Fruit fly (Drosophila melanogaster) whole organism, prepupa: Measurements from ENCODE around the gene CG31897.
A peak's percentile ranks its signal among the peaks of the same experiment; 100 is the strongest.

Experiments used
- CG10669 ChIP-seq: fragments of 200-800 bp; sonication (Bioruptor generic); optimal IDR thresholded peaks from 3 replicates; lab custom pipeline; 2018; ENCODE audit warnings: missing biosample characterization, mild to moderate bottlenecking, missing genetic modification characterization, moderate library complexity
- CG11294 ChIP-seq: fragments of 200-800 bp; sonication (Bioruptor generic); IDR thresholded peaks from 2 replicates; pipeline ENCODE4 v1.3.6; 2022; ENCODE audit warnings: missing biosample characterization, missing genetic modification characterization
- CG11902 ChIP-seq: fragments of 200-800 bp; sonication (Bioruptor generic); optimal IDR thresholded peaks from 3 replicates; lab custom pipeline; 2016; ENCODE audit warnings: missing biosample characterization, missing genetic modification characterization
- CG15336 ChIP-seq: fragments of 200-800 bp; sonication (Bioruptor generic); IDR thresholded peaks from 2 replicates; pipeline ENCODE4 v1.3.6; 2022; ENCODE audit warnings: missing biosample characterization, missing genetic modification characterization
- CG16779 ChIP-seq: fragments of 200-800 bp; sonication (Bioruptor generic); optimal IDR thresholded peaks from 3 replicates; lab custom pipeline; 2017; ENCODE audit warnings: missing biosample characterization, mild to moderate bottlenecking, missing genetic modification characterization
- CG3032 ChIP-seq: fragments of 200-800 bp; optimal IDR thresholded peaks from 2 replicates; lab custom pipeline; 2019; ENCODE audit warnings: missing biosample characterization, mild to moderate bottlenecking, missing genetic modification characterization, moderate library complexity
- CG31627 ChIP-seq: fragments of 200-800 bp; sonication (Bioruptor generic); optimal IDR thresholded peaks from 3 replicates; lab custom pipeline; 2016; ENCODE audit warnings: missing biosample characterization, missing genetic modification characterization
- CG32006 ChIP-seq: fragments of 200-800 bp; sonication (Bioruptor generic); optimal IDR thresholded peaks from 3 replicates; lab custom pipeline; 2017; ENCODE audit warnings: missing biosample characterization, mild to moderate bottlenecking, missing genetic modification characterization
- CG34406 ChIP-seq: fragments of 200-800 bp; sonication (Bioruptor generic); optimal IDR thresholded peaks from 3 replicates; lab custom pipeline; 2016; ENCODE audit warnings: missing biosample characterization, missing genetic modification characterization
- CG4318 ChIP-seq: fragments of 200-800 bp; sonication (Bioruptor generic); optimal IDR thresholded peaks from 3 replicates; lab custom pipeline; 2017; ENCODE audit warnings: missing biosample characterization, mild to moderate bottlenecking, missing genetic modification characterization
- CG6163 ChIP-seq: fragments of 200-800 bp; sonication (Bioruptor generic); IDR thresholded peaks from 3 replicates; pipeline ENCODE4 v1.3.6; 2022; ENCODE audit warnings: missing biosample characterization, missing genetic modification characterization
- CG6276 ChIP-seq: fragments of 200-800 bp; sonication (Bioruptor generic); optimal IDR thresholded peaks from 2 replicates; lab custom pipeline; 2017; ENCODE audit warnings: missing biosample characterization, mild to moderate bottlenecking, missing genetic modification characterization
- CG6792 ChIP-seq: fragments of 200-800 bp; sonication (Bioruptor generic); optimal IDR thresholded peaks from 3 replicates; lab custom pipeline; 2016; ENCODE audit warnings: missing biosample characterization, missing genetic modification characterization
- CG6854 ChIP-seq: fragments of 200-800 bp; sonication (Bioruptor generic); optimal IDR thresholded peaks from 2 replicates; lab custom pipeline; 2017; ENCODE audit warnings: missing biosample characterization, mild to moderate bottlenecking, missing genetic modification characterization
- CG7368 ChIP-seq: fragments of 200-800 bp; sonication (Bioruptor generic); optimal IDR thresholded peaks from 3 replicates; lab custom pipeline; 2016; ENCODE audit warnings: missing biosample characterization, missing genetic modification characterization
- CG8119 ChIP-seq: fragments of 200-800 bp; sonication (Bioruptor generic); IDR thresholded peaks from 3 replicates; pipeline ENCODE4 v1.3.6; 2022; ENCODE audit warnings: missing biosample characterization, missing genetic modification characterization
- CG8632 ChIP-seq: fragments of 200-800 bp; sonication (Bioruptor generic); optimal IDR thresholded peaks from 3 replicates; lab custom pipeline; 2016; ENCODE audit warnings: missing biosample characterization, missing genetic modification characterization
- Eip75B ChIP-seq: fragments of 200-800 bp; sonication (Bioruptor generic); optimal IDR thresholded peaks from 3 replicates; lab custom pipeline; 2016; ENCODE audit warnings: missing biosample characterization, missing genetic modification characterization
- Eip78C ChIP-seq: fragments of 200-800 bp; sonication (Bioruptor generic); peaks from one replicate; lab custom pipeline; 2016; ENCODE audit warnings: missing biosample characterization, missing genetic modification characterization
- Ets21C ChIP-seq: fragments of 200-800 bp; sonication (Bioruptor generic); optimal IDR thresholded peaks from 3 replicates; lab custom pipeline; 2016; ENCODE audit warnings: missing biosample characterization, missing genetic modification characterization
- Hr38 ChIP-seq: sonication (Bioruptor generic); optimal IDR thresholded peaks from 2 replicates; lab custom pipeline; 2016; ENCODE audit warnings: missing biosample characterization, missing genetic modification characterization
- Hr39 ChIP-seq: fragments of 200-800 bp; sonication (Bioruptor generic); optimal IDR thresholded peaks from 2 replicates; lab custom pipeline; 2016; ENCODE audit warnings: missing biosample characterization, missing genetic modification characterization
- Hr4 ChIP-seq: fragments of 200-800 bp; sonication (Bioruptor generic); optimal IDR thresholded peaks from 3 replicates; lab custom pipeline; 2016; ENCODE audit warnings: missing biosample characterization, missing genetic modification characterization
- Lpt ChIP-seq: fragments of 200-800 bp; sonication (Bioruptor generic); optimal IDR thresholded peaks from 3 replicates; lab custom pipeline; 2016; ENCODE audit warnings: missing biosample characterization, missing genetic modification characterization
- OdsH ChIP-seq: fragments of 200-800 bp; sonication (Bioruptor generic); optimal IDR thresholded peaks from 3 replicates; lab custom pipeline; 2016; ENCODE audit warnings: missing biosample characterization, missing genetic modification characterization
- Smox ChIP-seq: fragments of 200-800 bp; sonication (Bioruptor generic); optimal IDR thresholded peaks from 3 replicates; lab custom pipeline; 2016; ENCODE audit warnings: missing biosample characterization, missing genetic modification characterization
- Sox15 ChIP-seq: fragments of 200-800 bp; sonication (Bioruptor generic); optimal IDR thresholded peaks from 3 replicates; lab custom pipeline; 2016; ENCODE audit warnings: missing biosample characterization, missing genetic modification characterization
- achi ChIP-seq: fragments of 200-800 bp; sonication (Bioruptor generic); optimal IDR thresholded peaks from 3 replicates; lab custom pipeline; 2016; ENCODE audit warnings: missing biosample characterization, missing genetic modification characterization
- dsx ChIP-seq: fragments of 200-800 bp; optimal IDR thresholded peaks from 3 replicates; lab custom pipeline; 2019; ENCODE audit warnings: missing biosample characterization, mild to moderate bottlenecking, missing genetic modification characterization, moderate library complexity; ENCODE audit not compliant: poor library complexity, severe bottlenecking
- esn ChIP-seq: fragments of 200-800 bp; sonication (Bioruptor generic); optimal IDR thresholded peaks from 2 replicates; lab custom pipeline; 2016; ENCODE audit warnings: missing biosample characterization, mild to moderate bottlenecking, missing genetic modification characterization, moderate library complexity
- fd59A ChIP-seq: fragments of 200-800 bp; sonication (Bioruptor generic); optimal IDR thresholded peaks from 2 replicates; lab custom pipeline; 2017; ENCODE audit warnings: missing biosample characterization, mild to moderate bottlenecking, missing genetic modification characterization, missing genetic modification reagents
- fkh ChIP-seq: fragments of 200-800 bp; sonication (Bioruptor generic); optimal IDR thresholded peaks from 3 replicates; lab custom pipeline; 2017; ENCODE audit warnings: missing biosample characterization, mild to moderate bottlenecking, missing genetic modification characterization, moderate library complexity
- salr ChIP-seq, 2 experiments: fragments of 200-800 bp; sonication (Bioruptor generic); optimal IDR thresholded peaks; 3 replicates each; lab custom pipeline; 2016 to 2018; ENCODE audit warnings: missing biosample characterization in 2 of 2, missing genetic modification characterization in 2 of 2, mild to moderate bottlenecking in 1 of 2
- spab ChIP-seq: fragments of 200-800 bp; sonication (Bioruptor generic); optimal IDR thresholded peaks from 2 replicates; lab custom pipeline; 2017; ENCODE audit warnings: missing biosample characterization, mild to moderate bottlenecking, missing genetic modification characterization, missing genetic modification reagents
- svp ChIP-seq: fragments of 200-800 bp; sonication (Bioruptor generic); peaks from one replicate; lab custom pipeline; 2016; ENCODE audit warnings: missing biosample characterization, missing genetic modification characterization
- topi ChIP-seq: fragments of 200-800 bp; sonication (Bioruptor generic); optimal IDR thresholded peaks from 3 replicates; lab custom pipeline; 2016; ENCODE audit warnings: missing biosample characterization, missing genetic modification characterization
- vri ChIP-seq: fragments of 200-800 bp; sonication (Bioruptor generic); optimal IDR thresholded peaks from 3 replicates; lab custom pipeline; 2016; ENCODE audit warnings: missing biosample characterization, mild to moderate bottlenecking, missing genetic modification characterization

CG31897 gene

dm6 chr2L:8433512-8433911 lies 8.7 kb upstream of the CG31897 start, which contains the start of gene grk:
Gene grk, minus strand, starts transcription at chr2L:8433598.
- TF ChIP-seq Sox15 (GFP tag; lab: Kevin White, UChicago): no peak
- TF ChIP-seq CG15336: no peak
- no peak for TF ChIP-seq CG10669 (GFP tag; lab: Kevin White, UChicago)
- TF ChIP-seq Ets21C (GFP tag; lab: Kevin White, UChicago): no peak
- TF ChIP-seq CG16779: no peak
- TF ChIP-seq CG8632 (GFP tag; lab: Kevin White, UChicago): no peak
- TF ChIP-seq CG4318 (GFP tag; lab: Kevin White, UChicago): no peak
- no peak for TF ChIP-seq spab (GFP tag; lab: Kevin White, UChicago)
- TF ChIP-seq dsx (GFP tag; lab: Kevin White, UChicago): no peak
- TF ChIP-seq CG11294 (GFP tag; lab: Robert Waterston, UW): no peak
- no peak for TF ChIP-seq Eip75B (GFP tag; lab: Kevin White, UChicago)
- no peak for TF ChIP-seq salr (GFP tag; optimal IDR thresholded peaks at IDR 0.05; lab: Kevin White, UChicago)
- TF ChIP-seq CG6854: no peak
- TF ChIP-seq CG34406 (GFP tag; lab: Kevin White, UChicago): no peak
- no peak for TF ChIP-seq Eip78C (GFP tag; lab: Kevin White, UChicago)
- TF ChIP-seq CG11902: no peak
- TF ChIP-seq OdsH (GFP tag; lab: Kevin White, UChicago): no peak
- no peak for TF ChIP-seq CG6276
- TF ChIP-seq CG3032 (tag; lab: Kevin White, UChicago): no peak
- no peak for TF ChIP-seq CG8119

- TF ChIP-seq fkh (peak; percentile 88), CG6163 (GFP tag; lab: Robert Waterston, UW) (0 out of 3 replicates have a peak, but pooled peaks have one; percentile 27), esn (GFP tag; lab: Kevin White, UChicago) (peak; percentile 25), svp (GFP tag; lab: Kevin White, UChicago) (no peak)
These were observed 5.1 kb upstream of the CG31897 start, which contains the start of the genes D12 and Chrac-14 for dm6 chr2L:8437176-8437575. Gene D12, minus strand, starts transcription at chr2L:8437365. Gene Chrac-14, plus strand, starts transcription at chr2L:8437405.

- no peak for TF ChIP-seq Smox (GFP tag; lab: Kevin White, UChicago)
- no peak for TF ChIP-seq CG6792 (GFP tag; lab: Kevin White, UChicago)
- no peak for TF ChIP-seq CG7368
- no peak for TF ChIP-seq Hr39 (GFP tag; lab: Kevin White, UChicago)
- TF ChIP-seq salr (GFP tag; optimal IDR thresholded peaks at IDR 0.05; lab: Kevin White, UChicago): no peak
- no peak for TF ChIP-seq fd59A (GFP tag; lab: Kevin White, UChicago)
- no peak for TF ChIP-seq Lpt (GFP tag; lab: Kevin White, UChicago)
- TF ChIP-seq Hr38 (GFP tag; lab: Kevin White, UChicago): no peak
- no peak for TF ChIP-seq CG31627
- no peak for TF ChIP-seq CG6163 (GFP tag; lab: Robert Waterston, UW)
- no peak for TF ChIP-seq vri (GFP tag; lab: Kevin White, UChicago)
- TF ChIP-seq CG32006 (GFP tag; lab: Kevin White, UChicago): no peak
- no peak for TF ChIP-seq Hr4 (GFP tag; lab: Kevin White, UChicago)
- no peak for TF ChIP-seq fkh
- TF ChIP-seq topi (GFP tag; lab: Kevin White, UChicago): no peak
- TF ChIP-seq Eip75B (GFP tag; lab: Kevin White, UChicago): no peak
- no peak for TF ChIP-seq CG16779
- no peak for TF ChIP-seq dsx (GFP tag; lab: Kevin White, UChicago)
These were observed 4.2 kb upstream of the CG31897 start, which contains the start of gene mus201 for dm6 chr2L:8438052-8438451. Gene mus201, plus strand, starts transcription at chr2L:8438169.

dm6 chr2L:8449358-8449757 lies 7.1 kb downstream of the CG31897 start, which contains the start of gene Aasdh:
Gene Aasdh, minus strand, starts transcription at chr2L:8449576.
- no peak for TF ChIP-seq achi (GFP tag; lab: Kevin White, UChicago)
